Fruit fly (Drosophila melanogaster): ENCODE data around the gene Jon65Aii.

DNA sequence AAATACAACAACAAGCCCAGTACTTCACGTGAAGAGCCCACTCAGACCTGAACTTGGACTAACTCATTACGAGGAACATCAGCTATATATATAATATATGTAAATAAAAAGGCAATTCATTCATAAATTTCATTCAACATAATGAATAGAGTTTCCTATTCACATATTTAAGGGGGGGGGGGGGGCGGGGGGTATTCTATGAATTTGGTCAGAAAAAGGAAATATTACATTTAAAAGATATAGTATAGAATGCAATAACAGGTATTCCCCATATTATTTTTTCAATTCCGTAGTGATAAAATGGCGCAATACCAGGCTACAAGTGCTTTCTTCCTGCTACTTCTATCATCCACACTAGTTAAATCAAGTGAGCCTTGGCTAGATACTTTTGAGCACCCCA is 15.3 kb upstream of the Jon65Aii start, which contains the start of gene CG6462:
- TF ChIP-seq h (optimal IDR thresholded peaks at IDR 0.05), result no peak
- no peak for TF ChIP-seq ttk (optimal IDR thresholded peaks at IDR 0.05)
